Fruit fly (Drosophila melanogaster): ENCODE data around the gene CG6296.

CG6296 gene

DNA sequence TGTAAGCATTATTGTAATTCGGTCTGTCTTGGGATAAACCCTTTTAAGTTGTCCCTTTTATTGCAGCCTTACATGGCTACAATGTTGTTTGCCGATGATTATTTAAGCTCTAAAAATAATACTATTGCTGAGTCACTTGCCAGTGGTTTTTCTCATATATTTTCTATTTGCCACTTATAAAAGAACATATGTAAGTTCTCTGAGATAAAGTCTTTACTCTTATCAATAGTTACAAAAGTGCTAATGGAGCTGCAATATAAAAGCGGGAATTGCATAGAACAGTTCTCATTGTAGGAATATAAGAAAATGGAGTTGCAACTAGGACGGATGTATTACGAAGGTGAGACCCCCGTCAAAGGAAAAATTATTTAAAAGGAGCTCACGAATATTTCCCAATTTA, 5.8 kb downstream of the CG6296 start, which contains the start of gene CG31077:
Gene CG31077 (plus strand): TSS at position 301 of the 400 bp plus-strand sequence.
- no peak for TF ChIP-seq psq (optimal IDR thresholded peaks at IDR 0.05)
- TF ChIP-seq Dll (optimal IDR thresholded peaks at IDR 0.05), result no peak
- TF ChIP-seq pan (optimal IDR thresholded peaks at IDR 0.05), result no peak
- TF ChIP-seq usp (GFP tag; optimal IDR thresholded peaks at IDR 0.05), result no peak
- TF ChIP-seq EcR (GFP tag; optimal IDR thresholded peaks at IDR 0.05), result no peak
- no peak for TF ChIP-seq CG8478 (optimal IDR thresholded peaks at IDR 0.05)

- TF ChIP-seq CG8478 (optimal IDR thresholded peaks at IDR 0.05) (no peak), pan (optimal IDR thresholded peaks at IDR 0.05) (no peak), EcR (GFP tag; optimal IDR thresholded peaks at IDR 0.05) (no peak), psq (optimal IDR thresholded peaks at IDR 0.05) (no peak), Dll (optimal IDR thresholded peaks at IDR 0.05) (no peak), usp (GFP tag; optimal IDR thresholded peaks at IDR 0.05) (no peak)
Measured at dm6 chr3R:26996642-26997041, 8.6 kb downstream of the CG6296 start, which contains the start of gene RYa-R. Gene RYa-R (plus strand): TSS chr3R:26996980.

- TF ChIP-seq Dll (optimal IDR thresholded peaks at IDR 0.05) (no peak), usp (GFP tag; optimal IDR thresholded peaks at IDR 0.05) (no peak), psq (optimal IDR thresholded peaks at IDR 0.05) (no peak), EcR (GFP tag; optimal IDR thresholded peaks at IDR 0.05) (no peak), CG8478 (optimal IDR thresholded peaks at IDR 0.05) (no peak), pan (optimal IDR thresholded peaks at IDR 0.05) (no peak)
Measured at dm6 chr3R:26994532-26994931, 10.7 kb downstream of the CG6296 start, which contains the start of gene TwdlC. Gene TwdlC (plus strand): TSS chr3R:26994832.

DNA sequence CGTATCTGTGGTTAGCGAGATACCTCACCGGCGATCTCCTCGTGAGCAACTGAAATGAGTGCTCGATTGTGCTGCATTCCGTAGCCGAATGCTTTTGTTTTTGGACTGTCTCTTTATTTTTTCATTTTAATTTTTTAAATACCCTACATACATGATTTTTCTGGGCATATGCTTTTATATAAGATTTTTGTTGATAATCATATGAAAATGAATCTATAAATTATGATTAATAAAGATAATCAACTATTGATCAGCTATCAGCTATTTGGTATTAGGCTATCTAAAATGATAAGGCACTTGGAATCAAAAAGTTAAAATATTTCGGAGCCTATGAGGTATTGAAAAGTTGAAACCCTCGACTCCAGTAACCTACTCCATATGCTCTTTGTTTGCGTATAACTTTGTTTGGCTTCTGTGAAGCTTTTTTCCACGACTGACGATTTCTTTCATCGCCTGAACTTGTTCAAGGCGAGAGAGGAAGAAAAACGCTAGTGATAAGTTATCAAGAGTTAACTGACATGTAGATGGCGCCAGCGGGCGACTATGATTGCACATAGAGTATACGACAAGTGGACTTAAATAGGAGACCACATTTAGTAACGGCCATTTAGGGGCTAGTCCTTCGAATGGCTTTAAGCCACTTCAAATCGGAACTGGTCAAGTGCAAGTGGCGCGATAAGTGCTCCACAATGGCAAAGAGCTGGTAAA, 15.3 kb downstream of the CG6296 start, which contains the start of gene CG31076:
Gene CG31076 (minus strand): TSS at position 51 of the 708 bp plus-strand sequence.
- TF ChIP-seq pan (optimal IDR thresholded peaks at IDR 0.05), result peak; percentile 83
- TF ChIP-seq usp (GFP tag; optimal IDR thresholded peaks at IDR 0.05), result no peak
- TF ChIP-seq CG8478 (optimal IDR thresholded peaks at IDR 0.05), result no peak
- peak in 1 of 2 experiments; percentile 43 for TF ChIP-seq EcR (GFP tag; optimal IDR thresholded peaks at IDR 0.05)
- TF ChIP-seq Dll (optimal IDR thresholded peaks at IDR 0.05), result no peak
- no peak for TF ChIP-seq psq (optimal IDR thresholded peaks at IDR 0.05)

- TF ChIP-seq CG8478 (optimal IDR thresholded peaks at IDR 0.05), result no peak
- peak; percentile 41 for TF ChIP-seq psq (optimal IDR thresholded peaks at IDR 0.05)
- TF ChIP-seq Dll (optimal IDR thresholded peaks at IDR 0.05), result no peak
- no peak for TF ChIP-seq usp (GFP tag; optimal IDR thresholded peaks at IDR 0.05)
- TF ChIP-seq EcR (GFP tag; optimal IDR thresholded peaks at IDR 0.05), result no peak
Measured at dm6 chr3R:26988412-26988981, 16.8 kb downstream of the CG6296 start, which contains the start of gene CG31075. Gene CG31075 (minus strand): TSS chr3R:26988517.

dm6 chr3R:26987455-26987854, 17.8 kb downstream of the CG6296 start:
- TF ChIP-seq pan (optimal IDR thresholded peaks at IDR 0.05), result no peak
- TF ChIP-seq CG8478 (optimal IDR thresholded peaks at IDR 0.05), result no peak
- TF ChIP-seq psq (optimal IDR thresholded peaks at IDR 0.05), result no peak
- TF ChIP-seq usp (GFP tag; optimal IDR thresholded peaks at IDR 0.05), result no peak
- TF ChIP-seq EcR (GFP tag; optimal IDR thresholded peaks at IDR 0.05), result no peak
- TF ChIP-seq Dll (optimal IDR thresholded peaks at IDR 0.05), result no peak

DNA sequence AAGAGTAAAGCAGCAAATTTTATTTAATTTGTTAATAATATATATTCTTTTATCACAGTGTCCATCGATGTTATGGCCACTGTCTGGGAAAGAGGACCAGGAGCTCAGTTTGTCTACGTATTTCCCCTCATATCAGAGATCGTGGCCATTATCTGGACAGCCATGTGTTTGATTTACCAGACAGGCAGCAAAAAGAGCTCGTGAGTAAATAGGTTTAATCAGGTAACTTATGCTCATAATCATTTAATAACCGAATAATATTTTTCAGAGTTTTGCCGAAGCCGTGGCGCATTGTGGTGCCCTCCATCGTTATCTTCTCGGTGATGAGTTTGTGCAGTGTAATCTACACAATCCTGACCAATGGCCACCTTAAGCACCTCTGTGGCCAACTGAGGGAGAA, 20.8 kb downstream of the CG6296 start:
- TF ChIP-seq pan (optimal IDR thresholded peaks at IDR 0.05) (no peak), usp (GFP tag; optimal IDR thresholded peaks at IDR 0.05) (no peak)

- TF ChIP-seq usp (GFP tag; optimal IDR thresholded peaks at IDR 0.05) (no peak), psq (optimal IDR thresholded peaks at IDR 0.05) (no peak), CG8478 (optimal IDR thresholded peaks at IDR 0.05) (no peak), EcR (GFP tag; optimal IDR thresholded peaks at IDR 0.05) (no peak), Dll (optimal IDR thresholded peaks at IDR 0.05) (no peak), pan (optimal IDR thresholded peaks at IDR 0.05) (no peak)
Measured at dm6 chr3R:26982106-26982505, 23.2 kb downstream of the CG6296 start.

dm6 chr3R:26980282-26980691, 25.0 kb downstream of the CG6296 start:
- TF ChIP-seq EcR (GFP tag; optimal IDR thresholded peaks at IDR 0.05) (no peak), usp (GFP tag; optimal IDR thresholded peaks at IDR 0.05) (no peak), pan (optimal IDR thresholded peaks at IDR 0.05) (no peak), CG8478 (optimal IDR thresholded peaks at IDR 0.05) (no peak), Dll (optimal IDR thresholded peaks at IDR 0.05) (no peak)

dm6 chr3R:26978241-26978640, 27.0 kb downstream of the CG6296 start, which contains the start of the genes CG14253 and CG46313:
Gene CG14253 (plus strand): TSS chr3R:26978541.
Gene CG46313 (plus strand): TSS chr3R:26978541.
- TF ChIP-seq pan (optimal IDR thresholded peaks at IDR 0.05) (no peak), EcR (GFP tag; optimal IDR thresholded peaks at IDR 0.05) (no peak)

DNA sequence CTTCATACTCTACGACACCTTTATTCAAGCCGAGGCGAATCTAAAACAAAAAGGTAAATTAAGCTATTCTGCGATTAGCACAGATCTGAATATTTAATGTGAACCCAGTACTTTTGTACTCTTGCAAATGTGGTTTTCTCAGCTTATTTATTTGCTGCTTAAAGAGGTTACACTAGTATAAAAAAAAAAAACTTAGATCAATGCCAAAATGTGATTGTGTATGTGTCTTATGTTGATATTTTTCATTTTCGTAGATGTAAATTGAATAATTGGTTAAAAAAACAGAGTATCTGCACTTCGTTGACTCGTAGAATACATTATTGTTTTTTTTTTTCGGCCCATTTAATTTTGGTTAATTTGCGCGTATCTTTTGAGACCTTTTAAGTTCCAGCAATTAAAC, 35.5 kb downstream of the CG6296 start:
- no peak for TF ChIP-seq pan (optimal IDR thresholded peaks at IDR 0.05)
- TF ChIP-seq CG8478 (optimal IDR thresholded peaks at IDR 0.05), result no peak
- no peak for TF ChIP-seq psq (optimal IDR thresholded peaks at IDR 0.05)
- TF ChIP-seq usp (GFP tag; optimal IDR thresholded peaks at IDR 0.05), result no peak
- no peak for TF ChIP-seq EcR (GFP tag; optimal IDR thresholded peaks at IDR 0.05)
- no peak for TF ChIP-seq Dll (optimal IDR thresholded peaks at IDR 0.05)

- TF ChIP-seq EcR (GFP tag; optimal IDR thresholded peaks at IDR 0.05) (peak in 1 of 2 experiments; percentile 75), pan (optimal IDR thresholded peaks at IDR 0.05) (no peak)
Measured at dm6 chr3R:26968823-26969638, 36.2 kb downstream of the CG6296 start.

Data from whole organism.